Worm (Caenorhabditis elegans) whole organism, mixed stage, embryonic: ENCODE measurements around the gene T25D3.4.

Source experiments
- ceh-39 ChIP-seq: fragments of 150-350 bp; optimal IDR thresholded peaks from 2 replicates; lab custom pipeline; 2014; ENCODE audit warnings: missing biosample characterization, missing genetic modification characterization
- mep-1 ChIP-seq: fragments of 150-350 bp; optimal IDR thresholded peaks from 2 replicates; lab custom pipeline; 2017; ENCODE audit warnings: missing biosample characterization, missing genetic modification reagents, missing genetic modification characterization, inconsistent platforms
- snpc-4 ChIP-seq: fragments of 150-350 bp; optimal IDR thresholded peaks from 2 replicates; lab custom pipeline; 2014; ENCODE audit warnings: missing biosample characterization, missing genetic modification characterization
- sptf-1 ChIP-seq: sonication (generic microtip); optimal IDR thresholded peaks from 2 replicates; lab custom pipeline; 2017; ENCODE audit warnings: mild to moderate bottlenecking, missing genetic modification characterization, moderate library complexity, missing compliant biosample characterization
- unc-62 ChIP-seq: fragments of 150-350 bp; optimal IDR thresholded peaks from 2 replicates; lab custom pipeline; 2014; ENCODE audit warnings: missing biosample characterization, missing genetic modification reagents, missing genetic modification characterization

- TF ChIP-seq snpc-4 (tag; lab: Kevin White, UChicago) (no peak), sptf-1 (tag; lab: Kevin White, UChicago) (no peak), unc-62 (GFP tag; lab: Kevin White, UChicago) (no peak), ceh-39 (tag; lab: Kevin White, UChicago) (no peak), mep-1 (tag; lab: Kevin White, UChicago) (no peak)
These were observed 10.0 kb downstream of the T25D3.4 start for ce11 chrII:156999-157499.
